Worm (Caenorhabditis elegans): ENCODE results near the gene T28A11.13.

Gene T28A11.13

ce11 chrV:3267950-3268349, 17.9 kb upstream of the T28A11.13 start, which contains the start of gene T28A11.18:
T28A11.18 (minus strand) TSS chrV:3268050.
- TF ChIP-seq isw-1 (GFP tag; IDR thresholded peaks at IDR 0.05) = no peak
- no peak for TF ChIP-seq tbx-2 (tag; optimal IDR thresholded peaks at IDR 0.05)
- no peak for TF ChIP-seq mab-9 (GFP tag; IDR thresholded peaks at IDR 0.05)
- TF ChIP-seq dpl-1 (GFP tag; optimal IDR thresholded peaks at IDR 0.05) = no peak
- no peak for TF ChIP-seq fkh-10 (GFP tag; optimal IDR thresholded peaks at IDR 0.05)

ce11 chrV:3266189-3266588, 16.1 kb upstream of the T28A11.13 start, which contains the start of gene T28A11.17:
T28A11.17 (minus strand) TSS chrV:3266289.
- TF ChIP-seq tbx-2 (tag; optimal IDR thresholded peaks at IDR 0.05) (no peak), jun-1 (tag; optimal IDR thresholded peaks at IDR 0.05) (no peak), skn-1 (tag; optimal IDR thresholded peaks at IDR 0.05) (no peak), fkh-4 (tag; optimal IDR thresholded peaks at IDR 0.05; ENCODE audit: borderline replicate concordance) (no peak), zag-1 (tag; optimal IDR thresholded peaks at IDR 0.05) (no peak), hlh-17 (GFP tag; optimal IDR thresholded peaks at IDR 0.05; ENCODE audit: borderline replicate concordance) (no peak), nhr-11 (tag; optimal IDR thresholded peaks at IDR 0.05) (no peak), aly-2 (tag; optimal IDR thresholded peaks at IDR 0.05) (no peak), lin-35 (GFP tag; optimal IDR thresholded peaks at IDR 0.05) (no peak), lin-14 (GFP tag; optimal IDR thresholded peaks at IDR 0.05) (no peak), unc-130 (tag; optimal IDR thresholded peaks at IDR 0.05) (no peak), ceh-63 (GFP tag; optimal IDR thresholded peaks at IDR 0.05) (no peak), nhr-19 (GFP tag; conservative IDR thresholded peaks at IDR 0.05) (no peak), vab-15 (tag; optimal IDR thresholded peaks at IDR 0.05) (no peak), irx-1 (tag; optimal IDR thresholded peaks at IDR 0.05) (no peak)

ce11 chrV:3260075-3260474, 10.0 kb upstream of the T28A11.13 start, which contains the start of gene srbc-5:
srbc-5 (plus strand) TSS chrV:3260375.
- TF ChIP-seq ceh-63 (GFP tag; optimal IDR thresholded peaks at IDR 0.05) (no peak), C04F5.9 (tag; optimal IDR thresholded peaks at IDR 0.05) (no peak), zip-4 (GFP tag; optimal IDR thresholded peaks at IDR 0.05) (no peak), egl-27 (tag; optimal IDR thresholded peaks at IDR 0.05) (no peak), tbx-2 (tag; optimal IDR thresholded peaks at IDR 0.05) (no peak), unc-130 (tag; optimal IDR thresholded peaks at IDR 0.05) (no peak), tlp-1 (tag; optimal IDR thresholded peaks at IDR 0.05) (no peak), sox-4 (tag; optimal IDR thresholded peaks at IDR 0.05) (no peak), fkh-4 (tag; optimal IDR thresholded peaks at IDR 0.05; ENCODE audit: borderline replicate concordance) (no peak), ceh-8 (GFP tag; optimal IDR thresholded peaks at IDR 0.05) (no peak), alr-1 (tag; optimal IDR thresholded peaks at IDR 0.05; ENCODE audit: borderline replicate concordance) (no peak), nhr-90 (tag; optimal IDR thresholded peaks at IDR 0.05; ENCODE audit: poor library complexity) (no peak)

ce11 chrV:3259168-3259622, 9.1 kb upstream of the T28A11.13 start, which contains the start of gene T28A11.16:
T28A11.16 (minus strand) TSS chrV:3259218.
- TF ChIP-seq nhr-84 (tag; optimal IDR thresholded peaks at IDR 0.05) = no peak
- peak; percentile 17 for TF ChIP-seq lin-39 (tag; optimal IDR thresholded peaks at IDR 0.05)
- no peak for TF ChIP-seq dpl-1 (GFP tag; optimal IDR thresholded peaks at IDR 0.05)
- TF ChIP-seq xbp-1 (tag; optimal IDR thresholded peaks at IDR 0.05) = no peak
- TF ChIP-seq nhr-19 (GFP tag; conservative IDR thresholded peaks at IDR 0.05) = 0 out of 2 replicates have a peak, but pooled peaks have one; percentile 19
- no peak for TF ChIP-seq lsy-2 (tag; optimal IDR thresholded peaks at IDR 0.05)
- no peak for TF ChIP-seq alr-1 (tag; optimal IDR thresholded peaks at IDR 0.05; ENCODE audit: borderline replicate concordance)
- TF ChIP-seq ceh-82 (tag; optimal IDR thresholded peaks at IDR 0.05) = no peak
- no peak for TF ChIP-seq mdl-1 (tag; optimal IDR thresholded peaks at IDR 0.05)
- TF ChIP-seq mef-2 (tag; optimal IDR thresholded peaks at IDR 0.05) = peak; percentile 37
- no peak for TF ChIP-seq egl-27 (tag; optimal IDR thresholded peaks at IDR 0.05)
- no peak for TF ChIP-seq unc-30 (tag; optimal IDR thresholded peaks at IDR 0.05)
- peak; percentile 72 for TF ChIP-seq rnt-1 (tag; optimal IDR thresholded peaks at IDR 0.05)
- TF ChIP-seq snu-23 (GFP tag; optimal IDR thresholded peaks at IDR 0.05) = no peak
- no peak for TF ChIP-seq nhr-76 (tag; optimal IDR thresholded peaks at IDR 0.05)
- no peak for TF ChIP-seq tlp-1 (tag; optimal IDR thresholded peaks at IDR 0.05)
- TF ChIP-seq F16B12.6 (tag; optimal IDR thresholded peaks at IDR 0.05) = no peak
- no peak for TF ChIP-seq mep-1 (tag; optimal IDR thresholded peaks at IDR 0.05)

All from whole organism, L1 larva.